Fruit fly (Drosophila melanogaster) Kc167 (cell line): Measurements from ENCODE around the gene ebi.
"Not testable (repeated sequence)": the region's sequence is repeated elsewhere in the genome, so short reads cannot be mapped to it uniquely, and the experiment has no call there.

Experiments used
- Myc ChIP-seq: fragments of >200 bp; optimal IDR thresholded peaks from 2 replicates; lab custom pipeline; 2017; ENCODE audit warnings: missing external identifiers
- Sin3A ChIP-seq: fragments of >200 bp; optimal IDR thresholded peaks from 2 replicates; lab custom pipeline; 2018; ENCODE audit warnings: missing external identifiers
- h ChIP-seq: fragments of >200 bp; optimal IDR thresholded peaks from 3 replicates; lab custom pipeline; 2018; ENCODE audit warnings: missing external identifiers
- insv ChIP-seq: fragments of >200 bp; optimal IDR thresholded peaks from 3 replicates; lab custom pipeline; 2018; ENCODE audit warnings: missing external identifiers
- psq ChIP-seq: fragments of >200 bp; optimal IDR thresholded peaks from 2 replicates; lab custom pipeline; 2017; ENCODE audit warnings: missing external identifiers
- ttk ChIP-seq: sonication (Bioruptor generic); optimal IDR thresholded peaks from 2 replicates; lab custom pipeline; 2017; ENCODE audit warnings: missing external identifiers

ebi gene

DNA sequence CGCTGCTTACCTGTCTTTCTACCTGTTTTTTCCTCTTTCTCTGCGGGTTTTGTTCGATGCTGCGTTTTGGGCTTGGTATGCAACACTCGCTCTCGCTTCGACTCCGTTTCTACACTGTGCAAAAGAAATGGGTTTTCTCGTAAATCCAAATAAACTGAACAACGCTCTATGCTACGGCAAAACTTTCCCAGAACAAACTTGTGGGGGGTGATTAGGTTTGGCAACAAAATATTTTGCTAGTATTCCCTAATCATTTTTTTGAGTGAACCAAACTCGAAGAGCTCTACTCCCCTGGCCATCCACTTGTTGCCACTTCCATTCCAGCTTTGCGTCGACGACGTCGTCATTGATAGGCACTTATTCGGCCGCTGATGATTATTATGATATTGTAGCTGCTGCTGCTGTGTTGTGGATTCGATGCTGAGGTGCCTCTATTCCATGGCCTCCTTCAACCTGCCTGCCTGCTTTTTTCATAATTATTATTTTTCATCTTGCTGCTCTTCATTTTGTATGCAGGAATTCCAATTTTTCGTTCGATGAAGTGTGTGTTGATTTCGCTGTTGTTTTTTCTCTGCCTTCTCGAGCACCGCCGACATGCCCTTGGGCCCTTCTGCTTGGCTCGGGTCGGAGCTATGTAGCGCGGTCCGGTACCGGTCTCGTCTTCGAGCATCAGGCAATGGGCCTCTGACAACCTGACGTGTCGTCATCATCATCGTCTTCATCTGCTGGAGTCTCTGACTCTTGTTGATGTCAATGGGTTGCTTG lies 27.2 kb downstream of the ebi start:
- TF ChIP-seq psq (lab: Kevin White, UChicago) = no peak

dm6 chr2L:447124-447523 lies 32.3 kb downstream of the ebi start:
- no peak for TF ChIP-seq ttk (lab: Kevin White, UChicago)
- no peak for TF ChIP-seq insv (lab: Kevin White, UChicago)
- no peak for TF ChIP-seq Myc (lab: Kevin White, UChicago)
- no peak for TF ChIP-seq Sin3A
- TF ChIP-seq psq (lab: Kevin White, UChicago) = no peak
- no peak for TF ChIP-seq h

dm6 chr2L:451705-452472 lies 37.0 kb downstream of the ebi start:
- TF ChIP-seq Myc (lab: Kevin White, UChicago) (no peak), insv (lab: Kevin White, UChicago) (no peak), h (no peak), ttk (lab: Kevin White, UChicago) (no peak)

DNA sequence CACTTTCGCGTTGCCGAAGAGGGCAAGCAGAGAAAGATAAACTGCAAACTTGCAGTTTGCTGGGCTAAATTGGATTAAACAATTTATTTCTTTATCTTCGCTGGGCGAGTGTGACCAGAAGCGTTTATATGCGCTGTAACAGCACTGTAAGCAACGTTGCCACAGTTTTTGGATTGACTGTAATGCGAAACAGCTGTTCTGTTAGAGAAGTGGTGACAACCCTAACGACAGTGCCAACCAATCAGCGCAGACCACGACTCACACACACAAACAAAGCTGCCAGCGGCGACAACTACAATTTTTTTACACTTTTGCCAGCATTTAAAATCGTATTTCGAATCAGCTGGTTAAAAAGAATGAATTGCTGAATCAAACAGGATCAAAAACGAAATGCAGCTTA lies 38.0 kb downstream of the ebi start, which contains the start of the genes crq and shv:
Gene crq, minus strand, starts transcription at position 153 of the 400 bp plus-strand sequence.
Gene shv, plus strand, starts transcription at position 237 of the 400 bp plus-strand sequence.
- TF ChIP-seq insv (lab: Kevin White, UChicago) = no peak
- no peak for TF ChIP-seq Myc (lab: Kevin White, UChicago)
- no peak for TF ChIP-seq ttk (lab: Kevin White, UChicago)
- TF ChIP-seq h = no peak
- TF ChIP-seq psq (lab: Kevin White, UChicago) = no peak
- no peak for TF ChIP-seq Sin3A

- not testable (repeated sequence) for TF ChIP-seq h; psq (lab: Kevin White, UChicago); Sin3A
Measured at dm6 chr2L:455274-455673, 40.4 kb downstream of the ebi start, which contains the start of gene CG4133. CG4133 (plus strand) TSS chr2L:455531.

- TF ChIP-seq Myc (lab: Kevin White, UChicago) (no peak), h (no peak), insv (lab: Kevin White, UChicago) (no peak), psq (lab: Kevin White, UChicago) (no peak), ttk (lab: Kevin White, UChicago) (no peak), Sin3A (no peak)
Measured at dm6 chr2L:455738-456137, 40.9 kb downstream of the ebi start.

- no peak for TF ChIP-seq Sin3A
- TF ChIP-seq ttk (lab: Kevin White, UChicago) = no peak
- TF ChIP-seq h = no peak
- TF ChIP-seq psq (lab: Kevin White, UChicago) = no peak
- no peak for TF ChIP-seq insv (lab: Kevin White, UChicago)
- TF ChIP-seq Myc (lab: Kevin White, UChicago) = no peak
Measured at dm6 chr2L:467683-468082, 52.8 kb downstream of the ebi start.
